Worm (Caenorhabditis elegans) whole organism, L1 larva: ENCODE data around the gene R02E4.2.
A peak's percentile ranks its signal among the peaks of the same experiment; 100 is the strongest.

Experiments
- C16A3.4 ChIP-seq: fragments of 150-350 bp; optimal IDR thresholded peaks from 2 replicates; lab custom pipeline; 2014; ENCODE audit warnings: missing biosample characterization, missing genetic modification characterization
- C34B4.2 ChIP-seq: sonication (generic microtip); optimal IDR thresholded peaks from 2 replicates; lab custom pipeline; 2017; ENCODE audit warnings: mild to moderate bottlenecking, missing genetic modification characterization, missing compliant biosample characterization
- aha-1 ChIP-seq: fragments of 150-350 bp; optimal IDR thresholded peaks from 2 replicates; lab custom pipeline; 2014; ENCODE audit warnings: missing biosample characterization, missing genetic modification characterization
- aly-2 ChIP-seq: fragments of 150-350 bp; optimal IDR thresholded peaks from 2 replicates; lab custom pipeline; 2014; ENCODE audit warnings: missing biosample characterization, missing genetic modification characterization
- ama-1 ChIP-seq: fragments of 150-350 bp; optimal IDR thresholded peaks from 2 replicates; lab custom pipeline; 2014
- blmp-1 ChIP-seq: fragments of 150-350 bp; optimal IDR thresholded peaks from 2 replicates; lab custom pipeline; 2014; ENCODE audit warnings: missing biosample characterization, missing genetic modification characterization
- ceh-8 ChIP-seq: fragments of 200-800 bp; sonication (Bioruptor generic); optimal IDR thresholded peaks from 2 replicates; lab custom pipeline; 2018; ENCODE audit warnings: mild to moderate bottlenecking, missing genetic modification characterization, moderate library complexity, missing compliant biosample characterization
- ces-1 ChIP-seq: fragments of 150-350 bp; optimal IDR thresholded peaks from 2 replicates; lab custom pipeline; 2014; ENCODE audit warnings: missing biosample characterization, missing genetic modification reagents, missing genetic modification characterization
- dpl-1 ChIP-seq, 3 experiments: fragments of 150-350 bp in 2 of 3; sonication (generic microtip) in 1 of 3; optimal IDR thresholded peaks; 2 replicates each; lab custom pipeline; 2014 to 2017; ENCODE audit warnings: missing biosample characterization in 3 of 3, missing genetic modification characterization in 3 of 3, missing genetic modification reagents in 3 of 3
- efl-1 ChIP-seq, 4 experiments: fragments of 150-350 bp; optimal IDR thresholded peaks in 3 of 4; peaks in 1 of 4; 1 replicate in 1 of 4; 2 replicates in 3 of 4; lab custom pipeline; 2014; ENCODE audit warnings: missing biosample characterization in 2 of 4, missing genetic modification characterization in 2 of 4, missing genetic modification reagents in 2 of 4
- egl-13 ChIP-seq: sonication (generic microtip); optimal IDR thresholded peaks from 2 replicates; lab custom pipeline; 2016; ENCODE audit warnings: missing genotype, missing genetic modification reagents, missing genetic modification characterization, missing compliant biosample characterization
- egl-27 ChIP-seq, 2 experiments: fragments of 150-350 bp in 1 of 2; sonication (generic microtip); optimal IDR thresholded peaks; 3 replicates each; lab custom pipeline; 2017 to 2018; ENCODE audit warnings: missing biosample characterization in 2 of 2, missing genetic modification characterization in 2 of 2, missing genetic modification reagents in 2 of 2
- elt-3 ChIP-seq, 6 experiments: fragments of 150-350 bp in 1 of 6; sonication (generic microtip); optimal IDR thresholded peaks; 2 replicates each; lab custom pipeline; 2017 to 2018; ENCODE audit warnings: missing biosample characterization in 6 of 6, missing genetic modification characterization in 6 of 6, inconsistent platforms in 1 of 6
- hpl-2 ChIP-seq: fragments of 150-350 bp; optimal IDR thresholded peaks from 2 replicates; lab custom pipeline; 2014; ENCODE audit warnings: missing biosample characterization, missing genetic modification reagents, missing genetic modification characterization
- isw-1 ChIP-seq: fragments of 200-800 bp; sonication (Bioruptor generic); IDR thresholded peaks from 2 replicates; pipeline ENCODE4 v1.3.6; 2022; ENCODE audit warnings: missing genetic modification characterization, missing compliant biosample characterization
- lin-13 ChIP-seq: fragments of 150-350 bp; optimal IDR thresholded peaks from 2 replicates; lab custom pipeline; 2014; ENCODE audit warnings: missing biosample characterization, missing genetic modification reagents, missing genetic modification characterization
- lin-14 ChIP-seq: fragments of 200-800 bp; sonication (Bioruptor generic); optimal IDR thresholded peaks from 2 replicates; lab custom pipeline; 2018; ENCODE audit warnings: mild to moderate bottlenecking, missing genetic modification characterization, moderate library complexity, missing compliant biosample characterization
- lin-15B ChIP-seq: fragments of 150-350 bp; sonication (generic microtip); optimal IDR thresholded peaks from 3 replicates; lab custom pipeline; 2014; ENCODE audit warnings: missing biosample characterization, missing genetic modification characterization
- lin-35 ChIP-seq, 2 experiments: fragments of 150-350 bp; optimal IDR thresholded peaks; 2 replicates each; lab custom pipeline; 2014; ENCODE audit warnings: missing biosample characterization in 2 of 2, missing genetic modification characterization in 2 of 2, missing genetic modification reagents in 2 of 2
- lin-39 ChIP-seq: fragments of 150-350 bp; optimal IDR thresholded peaks from 2 replicates; lab custom pipeline; 2014; ENCODE audit warnings: missing biosample characterization, missing genetic modification reagents, missing genetic modification characterization
- lsy-2 ChIP-seq, 2 experiments: fragments of 150-350 bp; optimal IDR thresholded peaks; 2 replicates each; lab custom pipeline; 2014; ENCODE audit warnings: missing biosample characterization in 2 of 2, missing genetic modification characterization in 2 of 2
- mdl-1 ChIP-seq, 2 experiments: fragments of 150-350 bp; optimal IDR thresholded peaks; 2 replicates each; lab custom pipeline; 2014 to 2017; ENCODE audit warnings: missing biosample characterization in 2 of 2, missing genetic modification characterization in 2 of 2, inconsistent platforms in 1 of 2
- mef-2 ChIP-seq: fragments of 150-350 bp; optimal IDR thresholded peaks from 2 replicates; lab custom pipeline; 2014; ENCODE audit warnings: missing biosample characterization, missing genetic modification characterization
- mep-1 ChIP-seq: fragments of 150-350 bp; optimal IDR thresholded peaks from 2 replicates; lab custom pipeline; 2014; ENCODE audit warnings: missing biosample characterization, missing genetic modification characterization
- nhr-19 ChIP-seq: fragments of 200-800 bp; sonication (Bioruptor generic); conservative IDR thresholded peaks from 2 replicates; pipeline ENCODE4 v1.3.6; 2022; ENCODE audit warnings: missing genetic modification characterization, missing compliant biosample characterization
- nhr-20 ChIP-seq: sonication (generic microtip); optimal IDR thresholded peaks from 2 replicates; lab custom pipeline; 2016; ENCODE audit warnings: mild to moderate bottlenecking, missing genetic modification characterization, missing compliant biosample characterization
- nhr-237 ChIP-seq: fragments of 150-350 bp; optimal IDR thresholded peaks from 2 replicates; lab custom pipeline; 2014; ENCODE audit warnings: missing biosample characterization, missing genetic modification characterization
- nhr-47 ChIP-seq: sonication (generic microtip); optimal IDR thresholded peaks from 2 replicates; lab custom pipeline; 2016; ENCODE audit warnings: mild to moderate bottlenecking, missing genetic modification characterization, moderate library complexity, missing compliant biosample characterization
- nhr-71 ChIP-seq: sonication (generic microtip); optimal IDR thresholded peaks from 2 replicates; lab custom pipeline; 2016; ENCODE audit warnings: mild to moderate bottlenecking, missing genetic modification characterization, moderate library complexity, missing compliant biosample characterization
- nhr-77 ChIP-seq: fragments of 150-350 bp; optimal IDR thresholded peaks from 2 replicates; lab custom pipeline; 2014; ENCODE audit warnings: missing biosample characterization, missing genetic modification characterization
- nhr-85 ChIP-seq: sonication (generic microtip); peaks from one replicate; lab custom pipeline; 2016; ENCODE audit warnings: missing genetic modification characterization, inconsistent platforms, missing compliant biosample characterization
- nhr-90 ChIP-seq: sonication (generic microtip); optimal IDR thresholded peaks from 2 replicates; lab custom pipeline; 2016; ENCODE audit warnings: mild to moderate bottlenecking, missing genetic modification characterization, missing compliant biosample characterization; ENCODE audit not compliant: poor library complexity
- pag-3 ChIP-seq: sonication (generic microtip); optimal IDR thresholded peaks from 2 replicates; lab custom pipeline; 2017; ENCODE audit warnings: missing genetic modification characterization, mild to moderate bottlenecking, missing compliant biosample characterization, antibody characterized with exemption, borderline replicate concordance; ENCODE audit not compliant: insufficient read depth
- pax-3 ChIP-seq: fragments of 200-800 bp; sonication (Bioruptor generic); optimal IDR thresholded peaks from 2 replicates; lab custom pipeline; 2018; ENCODE audit warnings: mild to moderate bottlenecking, missing genetic modification characterization, moderate library complexity, missing compliant biosample characterization
- rnt-1 ChIP-seq: sonication (generic microtip); optimal IDR thresholded peaks from 2 replicates; lab custom pipeline; 2016; ENCODE audit warnings: mild to moderate bottlenecking, missing genetic modification characterization, moderate library complexity, missing compliant biosample characterization
- snpc-4 ChIP-seq: fragments of 150-350 bp; optimal IDR thresholded peaks from 2 replicates; lab custom pipeline; 2014; ENCODE audit warnings: missing biosample characterization, missing genetic modification characterization
- snu-23 ChIP-seq: sonication (generic microtip); optimal IDR thresholded peaks from 2 replicates; lab custom pipeline; 2016; ENCODE audit warnings: missing genetic modification characterization, missing compliant biosample characterization
- sptf-1 ChIP-seq: fragments of 150-350 bp; optimal IDR thresholded peaks from 2 replicates; lab custom pipeline; 2014; ENCODE audit warnings: missing biosample characterization, missing genetic modification characterization
- sup-37 ChIP-seq: fragments of 200-800 bp; sonication (Bioruptor generic); optimal IDR thresholded peaks from 2 replicates; lab custom pipeline; 2018; ENCODE audit warnings: mild to moderate bottlenecking, missing genetic modification characterization, missing compliant biosample characterization
- tbx-2 ChIP-seq: sonication (generic microtip); optimal IDR thresholded peaks from 2 replicates; lab custom pipeline; 2016; ENCODE audit warnings: missing genetic modification characterization, missing compliant biosample characterization
- tlp-1 ChIP-seq: fragments of 150-350 bp; optimal IDR thresholded peaks from 2 replicates; lab custom pipeline; 2014; ENCODE audit warnings: missing biosample characterization, missing genetic modification characterization
- vab-15 ChIP-seq: sonication (generic microtip); optimal IDR thresholded peaks from 2 replicates; lab custom pipeline; 2017; ENCODE audit warnings: missing genotype, mild to moderate bottlenecking, missing genetic modification characterization, missing compliant biosample characterization
- zip-4 ChIP-seq: fragments of 200-800 bp; sonication (Bioruptor generic); optimal IDR thresholded peaks from 2 replicates; lab custom pipeline; 2018; ENCODE audit warnings: mild to moderate bottlenecking, missing genetic modification characterization, moderate library complexity, missing compliant biosample characterization
- ztf-4 ChIP-seq: fragments of 150-350 bp; optimal IDR thresholded peaks from 2 replicates; lab custom pipeline; 2014; ENCODE audit warnings: missing biosample characterization, missing genetic modification characterization

The R02E4.2 gene

DNA sequence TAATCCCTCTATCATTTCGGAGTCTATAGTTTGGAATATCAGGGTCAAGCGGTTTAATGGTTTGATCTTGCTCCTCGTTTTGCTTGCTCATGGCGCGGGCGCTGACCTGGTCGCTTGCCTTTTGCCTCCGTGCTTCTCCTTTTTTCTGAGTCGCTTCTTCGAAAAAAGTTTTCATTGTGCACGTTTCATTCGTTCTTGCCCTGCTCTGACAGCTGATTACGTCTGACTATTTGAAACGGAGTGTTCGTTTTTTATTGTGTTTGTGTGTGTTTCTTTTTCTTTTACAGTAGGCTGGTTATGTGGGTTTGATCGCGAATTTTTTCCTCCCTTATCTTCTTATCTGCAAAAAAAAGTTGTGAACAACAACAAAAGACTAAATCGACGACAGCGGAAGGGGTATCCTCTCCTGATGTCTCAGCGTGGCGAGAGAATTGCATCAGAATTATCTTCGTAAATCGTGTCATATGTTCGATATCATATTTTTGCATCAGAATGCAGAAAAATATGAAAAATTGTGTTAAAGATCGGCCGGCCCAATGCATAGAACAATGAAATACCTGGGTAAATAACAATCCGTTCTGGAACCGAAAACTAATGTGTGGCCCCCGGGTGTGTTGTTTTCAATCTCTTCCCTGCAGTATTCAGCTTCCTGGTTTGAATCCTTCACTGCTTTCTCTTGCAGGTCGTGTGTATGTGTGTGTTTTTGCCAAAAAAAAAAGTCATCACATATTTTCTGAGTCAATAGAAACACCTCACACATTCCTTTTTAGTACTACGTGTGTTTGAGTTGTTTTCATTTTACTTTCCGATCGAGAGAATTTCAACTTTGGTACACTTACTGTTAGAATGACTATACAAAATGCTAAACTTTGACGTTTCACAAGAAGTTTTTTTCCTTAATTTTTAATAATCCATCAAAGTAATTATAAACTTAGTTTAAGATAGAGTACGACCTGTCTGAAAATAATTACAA is 32.6 kb downstream of the R02E4.2 start, which contains the start of gene ZK470.4 (continued):
- TF ChIP-seq aly-2 (tag; lab: Kevin White, UChicago) (no peak), dpl-1 (GFP tag; optimal IDR thresholded peaks at IDR 0.05; lab: Kevin White, UChicago) (no peak)

DNA sequence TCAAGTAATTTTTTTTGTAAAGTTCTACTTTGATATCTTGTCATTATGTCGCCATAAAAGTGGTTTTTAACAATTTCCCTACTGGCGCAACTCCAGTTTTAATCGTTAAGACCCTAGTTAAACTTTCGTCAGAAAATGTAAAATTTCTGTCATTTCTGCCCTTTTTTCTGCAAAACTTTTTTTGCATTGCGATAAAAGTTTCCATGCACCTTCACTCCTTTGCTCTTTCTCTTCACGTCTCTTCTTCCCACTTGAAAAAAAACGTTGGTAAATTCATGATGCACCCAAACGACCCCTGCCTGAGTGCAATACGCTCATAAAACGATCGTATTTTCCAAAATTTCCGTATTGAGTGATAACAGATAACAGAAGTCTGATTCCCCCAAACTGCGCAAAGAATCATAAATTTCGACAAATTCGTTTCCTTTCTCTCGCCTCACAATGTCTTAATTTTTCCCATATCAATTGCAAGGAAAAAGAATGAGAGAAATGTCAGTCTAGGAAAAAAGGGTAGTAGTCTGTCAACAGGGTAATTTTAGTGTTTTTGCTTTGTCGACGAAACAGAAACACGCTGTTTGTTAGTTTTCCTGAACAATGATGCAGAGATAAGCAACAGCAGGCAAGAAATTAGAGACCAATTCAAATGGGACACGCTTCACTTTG is 33.6 kb downstream of the R02E4.2 start:
- TF ChIP-seq nhr-85 (tag; lab: Kevin White, UChicago) (peak; percentile 92), ceh-8 (GFP tag; lab: Kevin White, UChicago) (no peak), ztf-4 (tag; lab: Kevin White, UChicago) (peak; percentile 37), mep-1 (peak; percentile 49), nhr-47 (tag; lab: Kevin White, UChicago) (peak; percentile 37), C16A3.4 (peak; percentile 18), zip-4 (no peak), egl-13 (tag; lab: Kevin White, UChicago) (no peak), pag-3 (tag; lab: Kevin White, UChicago) (no peak), pax-3 (tag; lab: Kevin White, UChicago) (no peak), sup-37 (GFP tag; lab: Kevin White, UChicago) (no peak), lin-13 (peak; percentile 18), nhr-90 (tag; lab: Kevin White, UChicago) (peak; percentile 30), lin-39 (no peak), snpc-4 (tag; lab: Kevin White, UChicago) (no peak), nhr-237 (no peak), tbx-2 (tag; lab: Kevin White, UChicago) (peak; percentile 37), efl-1 (optimal IDR thresholded peaks at IDR 0.05; lab: Kevin White, UChicago) (no peak), efl-1 (GFP tag; optimal IDR thresholded peaks at IDR 0.05 in 1 of 2; lab: Kevin White, UChicago) (peak in 1 of 2 experiments; percentile 52), lin-35 (GFP tag; optimal IDR thresholded peaks at IDR 0.05; lab: Kevin White, UChicago) (peak in 1 of 2 experiments; percentile 18), nhr-20 (tag; lab: Kevin White, UChicago) (peak; percentile 73), ces-1 (no peak), snu-23 (peak; percentile 49), lsy-2 (tag; optimal IDR thresholded peaks at IDR 0.05; lab: Kevin White, UChicago) (peak in 1 of 2 experiments; percentile 19), lin-15B (tag; lab: Kevin White, UChicago) (no peak), C34B4.2 (tag; lab: Kevin White, UChicago) (no peak), mef-2 (tag; lab: Kevin White, UChicago) (no peak), nhr-19 (GFP tag; lab: Robert Waterston, UW) (peak; percentile 44), elt-3 (tag; optimal IDR thresholded peaks at IDR 0.05; lab: Kevin White, UChicago) (peak in 5 of 6 experiments; percentile 72 to 94 (median 82)), nhr-71 (peak; percentile 66), mdl-1 (tag; optimal IDR thresholded peaks at IDR 0.05; lab: Kevin White, UChicago) (peak in 1 of 2 experiments; percentile 62), blmp-1 (peak; percentile 84), aha-1 (no peak), lin-14 (GFP tag; lab: Kevin White, UChicago) (peak; percentile 70)

- TF ChIP-seq tlp-1 (tag; lab: Kevin White, UChicago) = no peak
- peak; percentile 76 for TF ChIP-seq pax-3 (tag; lab: Kevin White, UChicago)
- peak; percentile 47 for TF ChIP-seq isw-1 (GFP tag; lab: Robert Waterston, UW)
- no peak for TF ChIP-seq sptf-1 (tag; lab: Kevin White, UChicago)
- TF ChIP-seq pag-3 (tag; lab: Kevin White, UChicago) = peak; percentile 59
- TF ChIP-seq nhr-77 (tag; lab: Kevin White, UChicago) = peak; percentile 47
- TF ChIP-seq hpl-2 (GFP tag; lab: Kevin White, UChicago) = peak; percentile 10
- TF ChIP-seq lin-14 (GFP tag; lab: Kevin White, UChicago) = peak; percentile 98
- TF ChIP-seq egl-27 (tag; optimal IDR thresholded peaks at IDR 0.05; lab: Kevin White, UChicago) = no peak
- peak; percentile 77 for TF ChIP-seq mef-2 (tag; lab: Kevin White, UChicago)
- no peak for TF ChIP-seq vab-15 (tag; lab: Kevin White, UChicago)
- peak; percentile 90 for TF ChIP-seq snu-23
- TF ChIP-seq rnt-1 = peak; percentile 92
- TF ChIP-seq zip-4 = peak; percentile 80
- TF ChIP-seq elt-3 (tag; optimal IDR thresholded peaks at IDR 0.05; lab: Kevin White, UChicago) = peak in 2 of 6 experiments; percentile 72 to 75
- peak; percentile 48 for TF ChIP-seq blmp-1
- TF ChIP-seq mdl-1 (tag; optimal IDR thresholded peaks at IDR 0.05; lab: Kevin White, UChicago) = peak; percentile 74 to 99
- TF ChIP-seq ama-1 (lab: Kevin White, UChicago) = no peak
- peak; percentile 39 to 47 for TF ChIP-seq efl-1 (optimal IDR thresholded peaks at IDR 0.05; lab: Kevin White, UChicago)
- peak; percentile 19 to 95 for TF ChIP-seq efl-1 (GFP tag; optimal IDR thresholded peaks at IDR 0.05 in 1 of 2; lab: Kevin White, UChicago)
Measured at ce11 chrX:4142202-4142601, 34.9 kb downstream of the R02E4.2 start.
